Worm (Caenorhabditis elegans): ENCODE measurements around the gene cyp-33E2.

The cyp-33E2 gene

ce11 chrIV:8620102-8620733 is 8.1 kb downstream of the cyp-33E2 start, which contains the start of gene lin-49 (continued):
- TF ChIP-seq lin-15B (tag; optimal IDR thresholded peaks at IDR 0.05) = no peak
- no peak for TF ChIP-seq daf-19 (GFP tag; conservative IDR thresholded peaks at IDR 0.05)
- no peak for TF ChIP-seq zfp-2 (tag; optimal IDR thresholded peaks at IDR 0.05)
- no peak for TF ChIP-seq daf-12 (tag; optimal IDR thresholded peaks at IDR 0.05)
- TF ChIP-seq mdt-29 (GFP tag; IDR thresholded peaks at IDR 0.05) = no peak
- TF ChIP-seq unc-39 (tag; optimal IDR thresholded peaks at IDR 0.05) = no peak
- TF ChIP-seq dve-1 (tag; optimal IDR thresholded peaks at IDR 0.05; ENCODE audit: insufficient read depth) = peak; percentile 87
- TF ChIP-seq lin-29 (GFP tag; IDR thresholded peaks at IDR 0.05) = no peak
- no peak for TF ChIP-seq madf-5 (GFP tag; IDR thresholded peaks at IDR 0.05)
- TF ChIP-seq Y105C5A.15 (GFP tag; IDR thresholded peaks at IDR 0.05) = no peak
- TF ChIP-seq pha-4 (GFP tag; IDR thresholded peaks at IDR 0.05) = no peak
- TF ChIP-seq pha-4 (tag; optimal IDR thresholded peaks at IDR 0.05) = peak; percentile 65
- no peak for TF ChIP-seq aly-2 (tag; optimal IDR thresholded peaks at IDR 0.05)
- TF ChIP-seq ama-1 (optimal IDR thresholded peaks at IDR 0.05) = no peak
- no peak for TF ChIP-seq lim-7 (GFP tag; IDR thresholded peaks at IDR 0.05)
- no peak for TF ChIP-seq aha-1 (tag)
- TF ChIP-seq R02D3.7 (tag; optimal IDR thresholded peaks at IDR 0.05) = no peak
- TF ChIP-seq F10B5.3 (tag; optimal IDR thresholded peaks at IDR 0.05) = no peak
- no peak for TF ChIP-seq mxl-2 (GFP tag; conservative IDR thresholded peaks at IDR 0.05)
- no peak for TF ChIP-seq Y75B8A.6 (GFP tag; IDR thresholded peaks at IDR 0.05)
- peak; percentile 88 for TF ChIP-seq mep-1 (tag; optimal IDR thresholded peaks at IDR 0.05)
- peak; percentile 9 to 83 for TF ChIP-seq mdl-1 (tag; optimal IDR thresholded peaks at IDR 0.05)
- TF ChIP-seq ZK546.5 (tag; optimal IDR thresholded peaks at IDR 0.05) = no peak
- TF ChIP-seq ces-1 (GFP tag; optimal IDR thresholded peaks at IDR 0.05) = no peak
- TF ChIP-seq F49E8.2 (tag; optimal IDR thresholded peaks at IDR 0.05; ENCODE audit: borderline replicate concordance) = no peak
- peak; percentile 62 for TF ChIP-seq nhr-77 (tag; optimal IDR thresholded peaks at IDR 0.05)
- peak; percentile 44 for TF ChIP-seq lin-38 (GFP tag; IDR thresholded peaks at IDR 0.05)
- TF ChIP-seq attf-4 (tag; optimal IDR thresholded peaks at IDR 0.05) = no peak
- TF ChIP-seq Y48G9A.11 (GFP tag; IDR thresholded peaks at IDR 0.05) = no peak
- TF ChIP-seq F37D6.2 (tag; optimal IDR thresholded peaks at IDR 0.05) = no peak
- no peak for TF ChIP-seq tra-1 (GFP tag; IDR thresholded peaks at IDR 0.05)
- no peak for TF ChIP-seq jun-1 (tag; optimal IDR thresholded peaks at IDR 0.05)
- no peak; the same call in 1 of the 2 replicates for TF ChIP-seq lin-1 (GFP tag; IDR thresholded peaks at IDR 0.05)
- TF ChIP-seq mxl-3 (GFP tag; optimal IDR thresholded peaks at IDR 0.05) = peak; percentile 68
- TF ChIP-seq nhr-11 (tag; optimal IDR thresholded peaks at IDR 0.05) = peak; percentile 7
- TF ChIP-seq T26A8.4 (GFP tag; IDR thresholded peaks at IDR 0.05) = no peak
- peak; percentile 43 to 82 for TF ChIP-seq lsy-2 (tag; optimal IDR thresholded peaks at IDR 0.05)
- TF ChIP-seq zip-11 (GFP tag; IDR thresholded peaks at IDR 0.05) = no peak
- no peak for TF ChIP-seq D1046.2 (GFP tag; IDR thresholded peaks at IDR 0.05)
- TF ChIP-seq ztf-11 (tag; optimal IDR thresholded peaks at IDR 0.05) = no peak
- TF ChIP-seq ceh-28 (tag; optimal IDR thresholded peaks at IDR 0.05) = no peak
- no peak for TF ChIP-seq snpc-1.2 (GFP tag; IDR thresholded peaks at IDR 0.05)
- TF ChIP-seq zip-2 (tag; optimal IDR thresholded peaks at IDR 0.05) = no peak
- peak; percentile 15 for TF ChIP-seq ztf-7 (tag; optimal IDR thresholded peaks at IDR 0.05)
- TF ChIP-seq set-16 (GFP tag; IDR thresholded peaks at IDR 0.05) = no peak
- no peak for TF ChIP-seq duxl-1 (tag; optimal IDR thresholded peaks at IDR 0.05; ENCODE audit: poor library complexity)
- no peak for TF ChIP-seq nhr-42 (GFP tag; IDR thresholded peaks at IDR 0.05)
- no peak for TF ChIP-seq ceh-20 (GFP tag; IDR thresholded peaks at IDR 0.05)
- TF ChIP-seq nhr-102 (tag; optimal IDR thresholded peaks at IDR 0.05) = peak; percentile 20
- TF ChIP-seq zag-1 (tag; optimal IDR thresholded peaks at IDR 0.05) = no peak
- TF ChIP-seq unc-130 (GFP tag; optimal IDR thresholded peaks at IDR 0.05) = no peak
- no peak for TF ChIP-seq ceh-44 (GFP tag; IDR thresholded peaks at IDR 0.05)

Measured in whole organism, L4 larva.